Worm (Caenorhabditis elegans): ENCODE results near the gene Y73B3A.8.
"Not testable (repeated sequence)": the region's sequence is repeated elsewhere in the genome, so short reads cannot be mapped to it uniquely, and the experiment has no call there.

- not testable (repeated sequence) for TF ChIP-seq klf-2 (GFP tag; conservative IDR thresholded peaks at IDR 0.05); cog-1 (tag; optimal IDR thresholded peaks at IDR 0.05); tab-1 (GFP tag; IDR thresholded peaks at IDR 0.05); flt-1 (GFP tag; IDR thresholded peaks at IDR 0.05); T22C8.4 (GFP tag; IDR thresholded peaks at IDR 0.05); ztf-23 (GFP tag; IDR thresholded peaks at IDR 0.05)
These were observed 41.2 kb upstream of the Y73B3A.8 start, which contains the start of the genes T08D2.6 and chkr-1 for ce11 chrX:182119-182741.
